Worm (Caenorhabditis elegans) whole organism, early embryonic: ENCODE results near the gene srg-64.

Experiments used
- B0310.2 ChIP-seq: sonication (generic microtip); optimal IDR thresholded peaks from 2 replicates; lab custom pipeline; 2016; ENCODE audit warnings: mild to moderate bottlenecking, missing genetic modification characterization, missing compliant biosample characterization
- F13C5.2 ChIP-seq: sonication (generic microtip); optimal IDR thresholded peaks from 2 replicates; lab custom pipeline; 2017; ENCODE audit warnings: mild to moderate bottlenecking, missing genetic modification characterization, inconsistent platforms, missing compliant biosample characterization
- aly-1 ChIP-seq: sonication (generic microtip); optimal IDR thresholded peaks from 2 replicates; lab custom pipeline; 2016; ENCODE audit warnings: missing genetic modification characterization, missing compliant biosample characterization
- ama-1 ChIP-seq: fragments of 150-350 bp; optimal IDR thresholded peaks from 2 replicates; lab custom pipeline; 2014
- ceh-13 ChIP-seq: fragments of 200-800 bp; sonication (Bioruptor generic); optimal IDR thresholded peaks from 2 replicates; lab custom pipeline; 2018; ENCODE audit warnings: mild to moderate bottlenecking, missing genetic modification characterization, missing compliant biosample characterization
- ceh-36 ChIP-seq: sonication (generic microtip); optimal IDR thresholded peaks from 2 replicates; lab custom pipeline; 2016; ENCODE audit warnings: missing genetic modification characterization, inconsistent platforms, missing compliant biosample characterization
- ets-7 ChIP-seq: sonication (generic microtip); optimal IDR thresholded peaks from 2 replicates; lab custom pipeline; 2016; ENCODE audit warnings: missing genotype, missing genetic modification characterization, missing compliant biosample characterization
- flt-1 ChIP-seq: fragments of 200-800 bp; sonication (Bioruptor generic); IDR thresholded peaks from 2 replicates; pipeline ENCODE4 v1.3.6; 2022; ENCODE audit warnings: missing genetic modification characterization, missing compliant biosample characterization
- hmbx-1 ChIP-seq: sonication (generic microtip); optimal IDR thresholded peaks from 2 replicates; lab custom pipeline; 2016; ENCODE audit warnings: mild to moderate bottlenecking, missing genetic modification characterization, missing compliant biosample characterization
- hmg-4 ChIP-seq: fragments of 200-800 bp; sonication (Bioruptor generic); optimal IDR thresholded peaks from 2 replicates; lab custom pipeline; 2018; ENCODE audit warnings: mild to moderate bottlenecking, missing genetic modification characterization, missing compliant biosample characterization
- hnd-1 ChIP-seq: sonication (generic microtip); optimal IDR thresholded peaks from 2 replicates; lab custom pipeline; 2016; ENCODE audit warnings: missing genetic modification characterization, missing compliant biosample characterization
- pes-1 ChIP-seq: fragments of 200-800 bp; sonication (Bioruptor generic); IDR thresholded peaks from 2 replicates; pipeline ENCODE4 v1.3.6; 2022; ENCODE audit warnings: missing genetic modification reagents, missing genetic modification characterization, missing compliant biosample characterization
- scrt-1 ChIP-seq: fragments of 200-800 bp; sonication (Bioruptor generic); IDR thresholded peaks from 2 replicates; pipeline ENCODE4 v1.3.6; 2022; ENCODE audit warnings: missing genetic modification characterization, missing compliant biosample characterization
- sea-1 ChIP-seq: fragments of 200-800 bp; sonication (Bioruptor generic); conservative IDR thresholded peaks from 2 replicates; pipeline ENCODE4 v1.3.6; 2022; ENCODE audit warnings: missing genetic modification characterization, missing compliant biosample characterization
- tbx-11 ChIP-seq: fragments of 200-800 bp; sonication (Bioruptor generic); IDR thresholded peaks from 2 replicates; pipeline ENCODE4 v1.3.6; 2022; ENCODE audit warnings: missing genetic modification characterization, missing compliant biosample characterization
- tbx-37 ChIP-seq: fragments of 200-800 bp; sonication (Bioruptor generic); conservative IDR thresholded peaks from 2 replicates; pipeline ENCODE4 v1.3.6; 2022; ENCODE audit warnings: missing genetic modification reagents, missing genetic modification characterization, missing compliant biosample characterization
- tra-4 ChIP-seq: sonication (generic microtip); optimal IDR thresholded peaks from 2 replicates; lab custom pipeline; 2017; ENCODE audit warnings: missing genetic modification characterization, missing compliant biosample characterization

srg-64 gene

ce11 chrX:15713189-15713588 lies 27.2 kb downstream of the srg-64 start:
- no peak for TF ChIP-seq ets-7
- no peak for TF ChIP-seq ceh-36
- no peak for TF ChIP-seq hmg-4 (GFP tag; lab: Kevin White, UChicago)
- TF ChIP-seq tbx-11, result no peak
- no peak for TF ChIP-seq tra-4 (tag; lab: Kevin White, UChicago)

ce11 chrX:15709594-15709993 lies 30.8 kb downstream of the srg-64 start:
- TF ChIP-seq hmg-4 (GFP tag; lab: Kevin White, UChicago) (peak; percentile 30), hnd-1 (tag; lab: Kevin White, UChicago) (no peak)

- no peak for TF ChIP-seq B0310.2 (tag; lab: Kevin White, UChicago)
- TF ChIP-seq flt-1 (GFP tag; lab: Robert Waterston, UW), result no peak
- TF ChIP-seq ceh-13 (GFP tag; lab: Kevin White, UChicago), result no peak
- TF ChIP-seq pes-1 (GFP tag; lab: Robert Waterston, UW), result no peak
- TF ChIP-seq ets-7, result no peak
- TF ChIP-seq tbx-11, result no peak
- no peak for TF ChIP-seq hmg-4 (GFP tag; lab: Kevin White, UChicago)
- TF ChIP-seq F13C5.2, result no peak
- TF ChIP-seq hmbx-1 (tag; lab: Kevin White, UChicago), result no peak
- TF ChIP-seq sea-1, result no peak
- no peak for TF ChIP-seq ama-1 (lab: Kevin White, UChicago)
- TF ChIP-seq ceh-36, result no peak
Measured at ce11 chrX:15707913-15708312, 32.5 kb downstream of the srg-64 start, which contains the start of gene nhr-48. Gene nhr-48, plus strand, starts transcription at chrX:15708213.

- no peak for TF ChIP-seq hnd-1 (tag; lab: Kevin White, UChicago)
- peak; percentile 83 for TF ChIP-seq F13C5.2
- TF ChIP-seq pes-1 (GFP tag; lab: Robert Waterston, UW), result peak; percentile 44
- TF ChIP-seq hmg-4 (GFP tag; lab: Kevin White, UChicago), result peak; percentile 87
- no peak for TF ChIP-seq tbx-37 (GFP tag; lab: Robert Waterston, UW)
- peak; percentile 43 for TF ChIP-seq ets-7
- TF ChIP-seq aly-1 (tag; lab: Kevin White, UChicago), result peak; percentile 49
- TF ChIP-seq flt-1 (GFP tag; lab: Robert Waterston, UW), result peak; percentile 15; the same call in 1 of the 2 replicates
- 0 out of 2 replicates have a peak, but pooled peaks have one; percentile 44 for TF ChIP-seq sea-1
Measured at ce11 chrX:15707366-15707892, 33.0 kb downstream of the srg-64 start.

- no peak for TF ChIP-seq hmg-4 (GFP tag; lab: Kevin White, UChicago)
- no peak for TF ChIP-seq ceh-36
Measured at ce11 chrX:15706108-15706676, 34.2 kb downstream of the srg-64 start.

- TF ChIP-seq B0310.2 (tag; lab: Kevin White, UChicago) (no peak), F13C5.2 (no peak), scrt-1 (no peak)
Measured at ce11 chrX:15704579-15705110, 35.8 kb downstream of the srg-64 start.

- TF ChIP-seq flt-1 (GFP tag; lab: Robert Waterston, UW), result no peak
- TF ChIP-seq aly-1 (tag; lab: Kevin White, UChicago), result no peak
- TF ChIP-seq ama-1 (lab: Kevin White, UChicago), result no peak
- TF ChIP-seq hnd-1 (tag; lab: Kevin White, UChicago), result no peak
- no peak for TF ChIP-seq tra-4 (tag; lab: Kevin White, UChicago)
Measured at ce11 chrX:15700220-15700619, 40.2 kb downstream of the srg-64 start.

- no peak for TF ChIP-seq hmbx-1 (tag; lab: Kevin White, UChicago)
- TF ChIP-seq tbx-11, result no peak
- TF ChIP-seq ama-1 (lab: Kevin White, UChicago), result no peak
- no peak for TF ChIP-seq scrt-1
- TF ChIP-seq B0310.2 (tag; lab: Kevin White, UChicago), result no peak
Measured at ce11 chrX:15696400-15696799, 44.0 kb downstream of the srg-64 start, which contains the start of gene ZK662.2. Gene ZK662.2, plus strand, starts transcription at chrX:15696700.

ce11 chrX:15693466-15693865 lies 47.0 kb downstream of the srg-64 start:
- no peak for TF ChIP-seq aly-1 (tag; lab: Kevin White, UChicago)
- no peak for TF ChIP-seq ama-1 (lab: Kevin White, UChicago)
- no peak for TF ChIP-seq tbx-11
- TF ChIP-seq flt-1 (GFP tag; lab: Robert Waterston, UW), result no peak
- no peak for TF ChIP-seq ceh-13 (GFP tag; lab: Kevin White, UChicago)
- no peak for TF ChIP-seq hmg-4 (GFP tag; lab: Kevin White, UChicago)
- no peak for TF ChIP-seq sea-1
- TF ChIP-seq tbx-37 (GFP tag; lab: Robert Waterston, UW), result no peak
- no peak for TF ChIP-seq pes-1 (GFP tag; lab: Robert Waterston, UW)
- TF ChIP-seq tra-4 (tag; lab: Kevin White, UChicago), result no peak
- no peak for TF ChIP-seq B0310.2 (tag; lab: Kevin White, UChicago)
- no peak for TF ChIP-seq F13C5.2
- no peak for TF ChIP-seq hnd-1 (tag; lab: Kevin White, UChicago)
- TF ChIP-seq ceh-36, result no peak
- no peak for TF ChIP-seq scrt-1
